Worm (Caenorhabditis elegans): ENCODE measurements around the gene T25B2.3.

Gene T25B2.3

ce11 chrX:6175829-6176228 is at the start of gene T25B2.3:
Gene T25B2.3 (plus strand): TSS chrX:6176129.
- TF ChIP-seq K11D2.4 (GFP tag; IDR thresholded peaks at IDR 0.05) = no peak
- no peak for TF ChIP-seq snpc-4 (GFP tag; optimal IDR thresholded peaks at IDR 0.05)
- no peak for TF ChIP-seq snpc-4 (tag; optimal IDR thresholded peaks at IDR 0.05)
- no peak for TF ChIP-seq bed-1 (GFP tag; IDR thresholded peaks at IDR 0.05)
- no peak for TF ChIP-seq madf-10 (tag; optimal IDR thresholded peaks at IDR 0.05)
- TF ChIP-seq ceh-100 (GFP tag; IDR thresholded peaks at IDR 0.05) = no peak
- TF ChIP-seq ztf-22 (GFP tag; optimal IDR thresholded peaks at IDR 0.05) = no peak
- TF ChIP-seq lin-54 (GFP tag; optimal IDR thresholded peaks at IDR 0.05) = no peak
- TF ChIP-seq B0035.1 (tag; optimal IDR thresholded peaks at IDR 0.05) = no peak
- TF ChIP-seq F49E8.2 (tag; optimal IDR thresholded peaks at IDR 0.05; ENCODE audit: insufficient read depth) = no peak
- TF ChIP-seq unc-130 (GFP tag; optimal IDR thresholded peaks at IDR 0.05) = no peak
- no peak for TF ChIP-seq attf-3 (GFP tag; conservative IDR thresholded peaks at IDR 0.05)
- no peak for TF ChIP-seq aptf-2 (GFP tag; conservative IDR thresholded peaks at IDR 0.05)
- no peak for TF ChIP-seq D2030.7 (GFP tag; IDR thresholded peaks at IDR 0.05)
- TF ChIP-seq atf-7 (tag; optimal IDR thresholded peaks at IDR 0.05) = no peak
- no peak for TF ChIP-seq Y67H2A.10 (GFP tag; conservative IDR thresholded peaks at IDR 0.05)
- TF ChIP-seq hmg-1.2 (GFP tag; IDR thresholded peaks at IDR 0.05) = no peak
- TF ChIP-seq F57C9.4 (tag; optimal IDR thresholded peaks at IDR 0.05) = no peak
- no peak for TF ChIP-seq nfya-2 (GFP tag; IDR thresholded peaks at IDR 0.05)

ce11 chrX:6128225-6128686 is 47.7 kb upstream of the T25B2.3 start, which contains the start of gene C15H9.9:
Gene C15H9.9 (minus strand): TSS chrX:6128275.
- TF ChIP-seq zfh-2 (GFP tag; conservative IDR thresholded peaks at IDR 0.05) (peak; percentile 53), Y53F4B.3 (GFP tag; IDR thresholded peaks at IDR 0.05) (no peak), ceh-100 (GFP tag; IDR thresholded peaks at IDR 0.05) (no peak), tlf-1 (GFP tag; optimal IDR thresholded peaks at IDR 0.05) (no peak), dpl-1 (GFP tag; optimal IDR thresholded peaks at IDR 0.05) (no peak), ztf-6 (GFP tag; IDR thresholded peaks at IDR 0.05) (no peak), akir-1 (GFP tag; optimal IDR thresholded peaks at IDR 0.05) (no peak), lsy-27 (tag; optimal IDR thresholded peaks at IDR 0.05; ENCODE audit: borderline replicate concordance, insufficient read depth) (no peak), efl-1 (GFP tag; optimal IDR thresholded peaks at IDR 0.05) (no peak), lin-35 (GFP tag; optimal IDR thresholded peaks at IDR 0.05) (no peak), hmg-1.2 (GFP tag; IDR thresholded peaks at IDR 0.05) (no peak), ztf-22 (GFP tag; optimal IDR thresholded peaks at IDR 0.05) (no peak), mes-4 (tag; optimal IDR thresholded peaks at IDR 0.05) (no peak), atf-7 (tag; optimal IDR thresholded peaks at IDR 0.05) (no peak), ztf-28 (GFP tag; IDR thresholded peaks at IDR 0.05) (no peak), hlh-12 (tag; optimal IDR thresholded peaks at IDR 0.05) (no peak), F23B12.7 (tag; optimal IDR thresholded peaks at IDR 0.05; ENCODE audit: insufficient read depth) (no peak), chd-7 (tag; optimal IDR thresholded peaks at IDR 0.05) (peak; percentile 2), sdz-38 (tag; optimal IDR thresholded peaks at IDR 0.05) (no peak), ekl-4 (GFP tag; IDR thresholded peaks at IDR 0.05) (no peak), ccch-3 (GFP tag; optimal IDR thresholded peaks at IDR 0.05) (no peak), snpc-4 (GFP tag; optimal IDR thresholded peaks at IDR 0.05) (no peak), snpc-4 (tag; optimal IDR thresholded peaks at IDR 0.05) (no peak), nfyb-1 (GFP tag; IDR thresholded peaks at IDR 0.05) (peak; percentile 63; the same call in 1 of the 2 replicates), mcd-1 (GFP tag; IDR thresholded peaks at IDR 0.05) (no peak; the same call in 1 of the 2 replicates), madf-6 (GFP tag; IDR thresholded peaks at IDR 0.05) (no peak), C17E4.6 (GFP tag; IDR thresholded peaks at IDR 0.05) (0 out of 2 replicates have a peak, but pooled peaks have one; percentile 22), Y95B8A.8 (GFP tag; IDR thresholded peaks at IDR 0.05) (no peak), pha-4 (tag; optimal IDR thresholded peaks at IDR 0.05) (no peak), snpc-3.4 (tag; optimal IDR thresholded peaks at IDR 0.05) (no peak), F33H1.4 (GFP tag; IDR thresholded peaks at IDR 0.05) (no peak), madf-10 (tag; optimal IDR thresholded peaks at IDR 0.05) (no peak), ceh-58 (GFP tag; IDR thresholded peaks at IDR 0.05) (no peak), gei-17 (GFP tag; optimal IDR thresholded peaks at IDR 0.05) (no peak)
